Worm (Caenorhabditis elegans): ENCODE measurements around the gene msd-4.

- no peak for TF ChIP-seq ama-1 (optimal IDR thresholded peaks at IDR 0.05)
- no peak for TF ChIP-seq hlh-13 (GFP tag; optimal IDR thresholded peaks at IDR 0.05)
- TF ChIP-seq C38D4.7 (GFP tag; optimal IDR thresholded peaks at IDR 0.05), result no peak
- no peak for TF ChIP-seq fkh-10 (GFP tag; optimal IDR thresholded peaks at IDR 0.05)
- no peak for TF ChIP-seq che-1 (tag; optimal IDR thresholded peaks at IDR 0.05)
- TF ChIP-seq sox-2 (GFP tag; IDR thresholded peaks at IDR 0.05), result no peak
- TF ChIP-seq ceh-48 (tag; optimal IDR thresholded peaks at IDR 0.05), result no peak
- TF ChIP-seq pros-1 (tag; optimal IDR thresholded peaks at IDR 0.05), result no peak
- TF ChIP-seq unc-42 (tag; optimal IDR thresholded peaks at IDR 0.05), result no peak
- no peak for TF ChIP-seq unc-86 (tag; optimal IDR thresholded peaks at IDR 0.05)
- TF ChIP-seq fkh-6 (tag; optimal IDR thresholded peaks at IDR 0.05), result no peak
Measured at ce11 chrIII:4899035-4899578, 30.6 kb upstream of the msd-4 start, which contains the start of gene nhl-2.
